Fruit fly (Drosophila melanogaster) whole organism, embryonic: ENCODE data around the gene UQCR-C2.

Experiments used
- BtbVII ChIP-seq: fragments of 200-800 bp; sonication (Bioruptor generic); optimal IDR thresholded peaks from 3 replicates; lab custom pipeline; 2017; ENCODE audit warnings: missing biosample characterization, mild to moderate bottlenecking, missing genetic modification characterization
- CG12769 ChIP-seq: fragments of 200-800 bp; sonication (Bioruptor generic); optimal IDR thresholded peaks from 2 replicates; lab custom pipeline; 2019; ENCODE audit warnings: missing biosample characterization, mild to moderate bottlenecking, missing genetic modification characterization, moderate library complexity
- CG2889 ChIP-seq: fragments of 200-800 bp; sonication (Bioruptor generic); IDR thresholded peaks from 3 replicates; pipeline ENCODE4 v1.3.6; 2022; ENCODE audit warnings: missing biosample characterization, missing genetic modification characterization
- CG3163 ChIP-seq: fragments of 200-800 bp; sonication (Bioruptor generic); optimal IDR thresholded peaks from 3 replicates; lab custom pipeline; 2016; ENCODE audit warnings: missing biosample characterization, missing genetic modification characterization
- CG8359 ChIP-seq: fragments of 200-800 bp; sonication (Bioruptor generic); optimal IDR thresholded peaks from 2 replicates; lab custom pipeline; 2017; ENCODE audit warnings: missing biosample characterization, mild to moderate bottlenecking, missing genetic modification characterization, borderline replicate concordance
- Jarid2 ChIP-seq: fragments of 200-800 bp; sonication (Bioruptor generic); optimal IDR thresholded peaks from 3 replicates; lab custom pipeline; 2017; ENCODE audit warnings: mild to moderate bottlenecking, missing biosample characterization, missing genetic modification reagents, missing genetic modification characterization
- al ChIP-seq: fragments of 200-800 bp; sonication (Bioruptor generic); IDR thresholded peaks from 2 replicates; pipeline ENCODE4 v1.3.6; 2022; ENCODE audit warnings: missing biosample characterization, missing genetic modification characterization
- dm ChIP-seq: fragments of 200-800 bp; sonication (Bioruptor generic); optimal IDR thresholded peaks from 3 replicates; lab custom pipeline; 2016; ENCODE audit warnings: missing biosample characterization, missing genetic modification characterization
- gem ChIP-seq: fragments of 200-800 bp; sonication (Bioruptor generic); optimal IDR thresholded peaks from 2 replicates; lab custom pipeline; 2019; ENCODE audit warnings: missing biosample characterization, mild to moderate bottlenecking, missing genetic modification characterization, moderate library complexity
- pfk ChIP-seq: fragments of 200-800 bp; sonication (Bioruptor generic); optimal IDR thresholded peaks from 2 replicates; lab custom pipeline; 2018; ENCODE audit warnings: missing biosample characterization, mild to moderate bottlenecking, missing genetic modification characterization, moderate library complexity

dm6 chr3L:16594922-16595518 lies 11.1 kb downstream of the UQCR-C2 start, which contains the start of the genes spd-2 and Apl:
- no peak for TF ChIP-seq al (GFP tag; lab: Robert Waterston, UW)
- TF ChIP-seq CG3163 (GFP tag; lab: Kevin White, UChicago) = no peak
- no peak for TF ChIP-seq dm (GFP tag; lab: Kevin White, UChicago)
- no peak for TF ChIP-seq CG2889
- TF ChIP-seq Jarid2 (GFP tag; lab: Kevin White, UChicago) = no peak
- TF ChIP-seq gem (tag; lab: Kevin White, UChicago) = no peak
- no peak for TF ChIP-seq CG8359
- TF ChIP-seq CG12769 (tag; lab: Kevin White, UChicago) = no peak
- TF ChIP-seq pfk = no peak
- TF ChIP-seq BtbVII (GFP tag; lab: Kevin White, UChicago) = no peak
